Worm (Caenorhabditis elegans): Measurements from ENCODE around the gene C05D11.1.

The C05D11.1 gene

ce11 chrIII:6453665-6454064 lies 17.3 kb downstream of the C05D11.1 start (continued):
- TF ChIP-seq madf-9 (GFP tag; conservative IDR thresholded peaks at IDR 0.05) = 0 out of 2 replicates have a peak, but pooled peaks have one; percentile 34
- peak; percentile 5 for TF ChIP-seq jun-1 (tag; optimal IDR thresholded peaks at IDR 0.05)
- TF ChIP-seq rbr-2 (tag; optimal IDR thresholded peaks at IDR 0.05) = peak; percentile 87
- peak; percentile 71 to 92 for TF ChIP-seq lsy-2 (tag; optimal IDR thresholded peaks at IDR 0.05)
- TF ChIP-seq mes-2 (tag; optimal IDR thresholded peaks at IDR 0.05; ENCODE audit: poor library complexity, severe bottlenecking) = peak; percentile 93
- peak; percentile 80 for TF ChIP-seq spr-1 (tag; optimal IDR thresholded peaks at IDR 0.05)

ce11 chrIII:6454183-6454582 lies 17.8 kb downstream of the C05D11.1 start, which contains the start of gene jhdm-1:
TSS of gene jhdm-1 (plus strand) at chrIII:6454483.
- TF ChIP-seq nhr-237 (tag; optimal IDR thresholded peaks at IDR 0.05) = no peak
- TF ChIP-seq zag-1 (tag; optimal IDR thresholded peaks at IDR 0.05) = no peak
- no peak for TF ChIP-seq sdz-12 (GFP tag; optimal IDR thresholded peaks at IDR 0.05)
- TF ChIP-seq spr-3 (GFP tag; optimal IDR thresholded peaks at IDR 0.05) = no peak
- TF ChIP-seq unc-62 (GFP tag; optimal IDR thresholded peaks at IDR 0.05 in 1 of 2) = no peak
- TF ChIP-seq unc-62 (tag; optimal IDR thresholded peaks at IDR 0.05) = no peak
- no peak for TF ChIP-seq hlh-11 (tag; optimal IDR thresholded peaks at IDR 0.05)
- TF ChIP-seq F26F4.8 (GFP tag; conservative IDR thresholded peaks at IDR 0.05) = no peak

ce11 chrIII:6459820-6460219 lies 23.4 kb downstream of the C05D11.1 start, which contains the start of gene algn-1:
TSS of gene algn-1 (plus strand) at chrIII:6460120.
- TF ChIP-seq nhr-25 (tag; optimal IDR thresholded peaks at IDR 0.05; ENCODE audit: borderline replicate concordance, insufficient read depth) (no peak), lim-7 (GFP tag; IDR thresholded peaks at IDR 0.05) (no peak), aha-1 (tag) (peak; percentile 49), nhr-111 (GFP tag; optimal IDR thresholded peaks at IDR 0.05) (no peak), daf-12 (tag; optimal IDR thresholded peaks at IDR 0.05) (no peak), nhr-10 (tag; optimal IDR thresholded peaks at IDR 0.05) (no peak), Y105C5A.15 (GFP tag; IDR thresholded peaks at IDR 0.05) (0 out of 2 replicates have a peak, but pooled peaks have one; percentile 18), daf-19 (GFP tag; conservative IDR thresholded peaks at IDR 0.05) (no peak), nhr-6 (tag; optimal IDR thresholded peaks at IDR 0.05) (no peak), ZK337.2 (GFP tag; IDR thresholded peaks at IDR 0.05) (no peak), sdz-12 (GFP tag; optimal IDR thresholded peaks at IDR 0.05) (no peak)

- no peak for TF ChIP-seq nhr-41 (GFP tag; IDR thresholded peaks at IDR 0.05)
- no peak for TF ChIP-seq unc-39 (tag; optimal IDR thresholded peaks at IDR 0.05)
- TF ChIP-seq fos-1 (tag; optimal IDR thresholded peaks at IDR 0.05) = no peak
- TF ChIP-seq mxl-3 (GFP tag; optimal IDR thresholded peaks at IDR 0.05) = no peak
- TF ChIP-seq nhr-28 (tag; optimal IDR thresholded peaks at IDR 0.05) = no peak
- TF ChIP-seq lsy-2 (tag; optimal IDR thresholded peaks at IDR 0.05) = peak in 1 of 2 experiments; percentile 53
- peak; percentile 52; the same call in 1 of the 2 replicates for TF ChIP-seq pha-4 (GFP tag; IDR thresholded peaks at IDR 0.05)
- no peak for TF ChIP-seq pha-4 (tag; optimal IDR thresholded peaks at IDR 0.05)
- no peak for TF ChIP-seq nhr-25 (tag; optimal IDR thresholded peaks at IDR 0.05; ENCODE audit: borderline replicate concordance, insufficient read depth)
- no peak for TF ChIP-seq lir-3 (tag; optimal IDR thresholded peaks at IDR 0.05)
- no peak for TF ChIP-seq nhr-6 (tag; optimal IDR thresholded peaks at IDR 0.05)
- no peak for TF ChIP-seq lin-39 (tag; optimal IDR thresholded peaks at IDR 0.05)
- no peak for TF ChIP-seq saeg-2 (GFP tag; IDR thresholded peaks at IDR 0.05)
- TF ChIP-seq zfp-3 (GFP tag; conservative IDR thresholded peaks at IDR 0.05) = peak; percentile 43; the same call in 1 of the 2 replicates
- TF ChIP-seq vab-7 (GFP tag; IDR thresholded peaks at IDR 0.05) = no peak
- TF ChIP-seq duxl-1 (tag; optimal IDR thresholded peaks at IDR 0.05; ENCODE audit: poor library complexity) = peak; percentile 60
- TF ChIP-seq ceh-28 (tag; optimal IDR thresholded peaks at IDR 0.05) = no peak
- no peak for TF ChIP-seq zfp-2 (tag; optimal IDR thresholded peaks at IDR 0.05)
- TF ChIP-seq aha-1 (tag) = peak; percentile 95
- TF ChIP-seq dmd-9 (GFP tag; IDR thresholded peaks at IDR 0.05) = no peak
- TF ChIP-seq sdz-12 (GFP tag; optimal IDR thresholded peaks at IDR 0.05) = no peak
- TF ChIP-seq spr-3 (GFP tag; optimal IDR thresholded peaks at IDR 0.05) = no peak
- peak in 1 of 2 experiments; percentile 13 for TF ChIP-seq daf-16 (GFP tag; optimal IDR thresholded peaks at IDR 0.05)
- peak; percentile 28 for TF ChIP-seq daf-16 (tag; optimal IDR thresholded peaks at IDR 0.05)
- no peak for TF ChIP-seq nhr-76 (tag; optimal IDR thresholded peaks at IDR 0.05)
- no peak for TF ChIP-seq mdt-29 (GFP tag; IDR thresholded peaks at IDR 0.05)
- 0 out of 2 replicates have a peak, but pooled peaks have one; percentile 2 for TF ChIP-seq F44E2.7 (GFP tag; IDR thresholded peaks at IDR 0.05)
- no peak for TF ChIP-seq arid-1 (GFP tag; conservative IDR thresholded peaks at IDR 0.05)
- TF ChIP-seq hlh-11 (tag; optimal IDR thresholded peaks at IDR 0.05) = no peak
- no peak for TF ChIP-seq zip-2 (tag; optimal IDR thresholded peaks at IDR 0.05)
Measured at ce11 chrIII:6462610-6463009, 26.2 kb downstream of the C05D11.1 start, which contains the start of gene T26A5.8. TSS of gene T26A5.8 (minus strand) at chrIII:6462856.

Data from whole organism, L4 larva.